Fruit fly (Drosophila melanogaster) whole organism, embryonic: ENCODE data around the gene CG34269.

ENCODE experiments used
- Asciz ChIP-seq: fragments of 200-800 bp; sonication (Bioruptor generic); optimal IDR thresholded peaks from 2 replicates; lab custom pipeline; 2017; ENCODE audit warnings: missing biosample characterization, mild to moderate bottlenecking, missing genetic modification characterization, missing genetic modification reagents
- CG11456 ChIP-seq: fragments of 200-800 bp; sonication (Bioruptor generic); IDR thresholded peaks from 3 replicates; pipeline ENCODE4 v1.3.6; 2022; ENCODE audit warnings: missing biosample characterization, missing genetic modification characterization
- CG12155 ChIP-seq: fragments of 200-800 bp; sonication (Bioruptor generic); optimal IDR thresholded peaks from 3 replicates; lab custom pipeline; 2016; ENCODE audit warnings: missing biosample characterization, missing genetic modification characterization
- CG14710 ChIP-seq: fragments of 200-800 bp; sonication (Bioruptor generic); optimal IDR thresholded peaks from 3 replicates; lab custom pipeline; 2019; ENCODE audit warnings: missing biosample characterization, mild to moderate bottlenecking, missing genetic modification characterization, moderate library complexity
- CG15073 ChIP-seq: fragments of 200-800 bp; sonication (Bioruptor generic); optimal IDR thresholded peaks from 2 replicates; lab custom pipeline; 2016; ENCODE audit warnings: missing biosample characterization, missing genetic modification characterization
- CG16779 ChIP-seq: fragments of 200-800 bp; sonication (Bioruptor generic); IDR thresholded peaks from 2 replicates; pipeline ENCODE4 v1.3.6; 2022; ENCODE audit warnings: missing biosample characterization, missing genetic modification characterization
- CG16863 ChIP-seq: fragments of 200-800 bp; sonication (Bioruptor generic); optimal IDR thresholded peaks from 3 replicates; lab custom pipeline; 2016; ENCODE audit warnings: missing biosample characterization, missing genetic modification characterization
- CG17359 ChIP-seq: fragments of 200-800 bp; sonication (Bioruptor generic); optimal IDR thresholded peaks from 3 replicates; lab custom pipeline; 2018; ENCODE audit warnings: missing biosample characterization, mild to moderate bottlenecking, missing genetic modification characterization, moderate library complexity
- CG3065 ChIP-seq: fragments of 200-800 bp; sonication (Bioruptor generic); optimal IDR thresholded peaks from 2 replicates; lab custom pipeline; 2016; ENCODE audit warnings: missing biosample characterization, missing genetic modification characterization
- CG3726 ChIP-seq: fragments of 200-800 bp; sonication (Bioruptor generic); IDR thresholded peaks from 3 replicates; pipeline ENCODE4, ENCODE4 v1.3.6; 2022; ENCODE audit warnings: missing biosample characterization, missing genetic modification characterization
- CG3995 ChIP-seq: fragments of 200-800 bp; sonication (Bioruptor generic); optimal IDR thresholded peaks from 3 replicates; lab custom pipeline; 2016; ENCODE audit warnings: missing biosample characterization, missing genetic modification characterization
- CG4730 ChIP-seq: fragments of 200-800 bp; sonication (Bioruptor generic); IDR thresholded peaks from 2 replicates; pipeline ENCODE4 v1.3.6; 2022; ENCODE audit warnings: missing biosample characterization, missing genetic modification characterization
- CG6689 ChIP-seq: fragments of 200-800 bp; sonication (Bioruptor generic); IDR thresholded peaks from 2 replicates; pipeline ENCODE4 v1.3.6; 2022; ENCODE audit warnings: missing biosample characterization, missing genetic modification characterization
- CG6813 ChIP-seq: fragments of 200-800 bp; sonication (Bioruptor generic); optimal IDR thresholded peaks from 2 replicates; lab custom pipeline; 2017; ENCODE audit warnings: missing biosample characterization, missing genetic modification characterization, mild to moderate bottlenecking, moderate library complexity, missing genetic modification reagents
- CG7556 ChIP-seq: fragments of 200-800 bp; sonication (Bioruptor generic); optimal IDR thresholded peaks from 2 replicates; lab custom pipeline; 2017; ENCODE audit warnings: missing biosample characterization, mild to moderate bottlenecking, missing genetic modification characterization
- CG9215 ChIP-seq: fragments of 200-800 bp; sonication (Bioruptor generic); IDR thresholded peaks from 2 replicates; pipeline ENCODE4 v1.3.6; 2022; ENCODE audit warnings: missing biosample characterization, missing genetic modification characterization
- Deaf1 ChIP-seq: fragments of 200-800 bp; optimal IDR thresholded peaks from 3 replicates; lab custom pipeline; 2019; ENCODE audit warnings: missing biosample characterization, mild to moderate bottlenecking, missing genetic modification characterization, moderate library complexity
- Dref ChIP-seq: fragments of 200-800 bp; sonication (Bioruptor generic); IDR thresholded peaks from 2 replicates; pipeline ENCODE4 v1.3.6; 2022; ENCODE audit warnings: missing biosample characterization, missing genetic modification characterization
- E2f1 ChIP-seq: fragments of 200-800 bp; sonication (Bioruptor generic); IDR thresholded peaks from 2 replicates; pipeline ENCODE4 v1.3.6; 2022; ENCODE audit warnings: missing biosample characterization, missing genetic modification characterization
- Gug ChIP-seq: fragments of 200-800 bp; sonication (Bioruptor generic); IDR thresholded peaks from 4 replicates; pipeline ENCODE4 v1.3.6; 2022; ENCODE audit warnings: missing biosample characterization, missing genetic modification characterization
- H15 ChIP-seq: fragments of 200-800 bp; sonication (Bioruptor generic); IDR thresholded peaks from 3 replicates; pipeline ENCODE4 v1.3.6; 2022; ENCODE audit warnings: missing biosample characterization, missing genetic modification characterization
- Hsf ChIP-seq: fragments of 200-800 bp; sonication (Bioruptor generic); optimal IDR thresholded peaks from 3 replicates; lab custom pipeline; 2016; ENCODE audit warnings: missing biosample characterization, missing genetic modification characterization
- Kr ChIP-seq: fragments of 200-800 bp; sonication (Bioruptor generic); optimal IDR thresholded peaks from 2 replicates; lab custom pipeline; 2017; ENCODE audit warnings: missing biosample characterization, mild to moderate bottlenecking, missing genetic modification characterization
- Mrtf ChIP-seq: fragments of 200-800 bp; sonication (Bioruptor generic); IDR thresholded peaks from 3 replicates; pipeline ENCODE4 v1.3.6; 2022; ENCODE audit warnings: missing biosample characterization, missing genetic modification characterization
- Nf-YB ChIP-seq: fragments of 200-800 bp; sonication (Bioruptor generic); optimal IDR thresholded peaks from 3 replicates; lab custom pipeline; 2019; ENCODE audit warnings: missing biosample characterization, mild to moderate bottlenecking, missing genetic modification characterization, moderate library complexity
- Sry-β ChIP-seq: fragments of 200-800 bp; sonication (Bioruptor generic); optimal IDR thresholded peaks from 2 replicates; lab custom pipeline; 2018; ENCODE audit warnings: missing biosample characterization, mild to moderate bottlenecking, missing genetic modification characterization, moderate library complexity
- Usf ChIP-seq: fragments of 200-800 bp; sonication (Bioruptor generic); optimal IDR thresholded peaks from 2 replicates; lab custom pipeline; 2017; ENCODE audit warnings: missing genotype, missing biosample characterization, missing genetic modification characterization
- Xrp1 ChIP-seq: fragments of 200-800 bp; sonication (Bioruptor generic); IDR thresholded peaks from 2 replicates; pipeline ENCODE4 v1.3.6; 2022; ENCODE audit warnings: missing biosample characterization, missing genetic modification characterization
- aop ChIP-seq: fragments of 200-800 bp; sonication (Bioruptor generic); IDR thresholded peaks from 2 replicates; pipeline ENCODE4 v1.3.6; 2022; ENCODE audit warnings: missing biosample characterization, missing genetic modification characterization
- bsh ChIP-seq, 2 experiments: fragments of 200-800 bp; sonication (Bioruptor generic); optimal IDR thresholded peaks; 2 replicates each; lab custom pipeline; 2017 to 2018; ENCODE audit warnings: mild to moderate bottlenecking in 2 of 2, missing biosample characterization in 2 of 2, missing genetic modification characterization in 2 of 2, moderate library complexity in 1 of 2
- corto ChIP-seq: fragments of 200-800 bp; sonication (Bioruptor generic); optimal IDR thresholded peaks from 2 replicates; lab custom pipeline; 2016; ENCODE audit warnings: missing biosample characterization, mild to moderate bottlenecking, missing genetic modification characterization, moderate library complexity
- crc ChIP-seq: fragments of 200-800 bp; sonication (Bioruptor generic); optimal IDR thresholded peaks from 2 replicates; lab custom pipeline; 2016; ENCODE audit warnings: missing biosample characterization, missing genetic modification characterization
- croc ChIP-seq: fragments of 200-800 bp; sonication (Bioruptor generic); conservative IDR thresholded peaks from 3 replicates; pipeline ENCODE4 v1.3.6; 2022; ENCODE audit warnings: missing biosample characterization, missing genetic modification characterization
- dysf ChIP-seq: fragments of 200-800 bp; sonication (Bioruptor generic); IDR thresholded peaks from 3 replicates; pipeline ENCODE4 v1.3.6; 2022; ENCODE audit warnings: missing biosample characterization, missing genetic modification characterization
- ewg ChIP-seq: fragments of 200-800 bp; sonication (Bioruptor generic); optimal IDR thresholded peaks from 3 replicates; lab custom pipeline; 2017; ENCODE audit warnings: mild to moderate bottlenecking, missing biosample characterization, missing genetic modification reagents, missing genetic modification characterization
- fu2 ChIP-seq: fragments of 200-800 bp; sonication (Bioruptor generic); optimal IDR thresholded peaks from 2 replicates; lab custom pipeline; 2016; ENCODE audit warnings: missing biosample characterization, missing genetic modification characterization
- hb ChIP-seq: fragments of 200-800 bp; sonication (Bioruptor generic); IDR thresholded peaks from 3 replicates; pipeline ENCODE4 v1.3.6; 2022; ENCODE audit warnings: missing biosample characterization, missing genetic modification characterization; ENCODE audit not compliant: partially characterized antibody
- her ChIP-seq: fragments of 200-800 bp; sonication (Bioruptor generic); optimal IDR thresholded peaks from 2 replicates; lab custom pipeline; 2016; ENCODE audit warnings: missing biosample characterization, missing genetic modification characterization
- hkb ChIP-seq, 2 experiments: fragments of 200-800 bp in 1 of 2; fragments of >200 bp in 1 of 2; sonication (Bioruptor generic) in 1 of 2; IDR thresholded peaks in 1 of 2; optimal IDR thresholded peaks in 1 of 2; 2 replicates each; pipeline versions ENCODE4 v1.3.6 to Lab custom; 2017 to 2022; ENCODE audit warnings: missing biosample characterization in 1 of 2, missing genetic modification characterization in 1 of 2
- jigr1 ChIP-seq: fragments of 200-800 bp; sonication (Bioruptor generic); IDR thresholded peaks from 3 replicates; pipeline ENCODE4 v1.3.6; 2022; ENCODE audit warnings: missing biosample characterization, missing genetic modification characterization
- kay ChIP-seq: fragments of 200-800 bp; sonication (Bioruptor generic); optimal IDR thresholded peaks from 2 replicates; lab custom pipeline; 2016; ENCODE audit warnings: missing biosample characterization, missing genetic modification characterization
- peb ChIP-seq: fragments of 200-800 bp; sonication (Bioruptor generic); IDR thresholded peaks from 2 replicates; pipeline ENCODE4 v1.3.6; 2022; ENCODE audit warnings: missing biosample characterization, missing genetic modification characterization
- pros ChIP-seq: fragments of 200-800 bp; sonication (Bioruptor generic); optimal IDR thresholded peaks from 3 replicates; lab custom pipeline; 2019; ENCODE audit warnings: missing biosample characterization, mild to moderate bottlenecking, missing genetic modification characterization, moderate library complexity
- sc ChIP-seq, 3 experiments: fragments of >200 bp in 2 of 3; fragments of 200-800 bp in 1 of 3; sonication (Bioruptor generic) in 1 of 3; optimal IDR thresholded peaks; 2 replicates in 2 of 3; 3 replicates in 1 of 3; lab custom pipeline; 2017; ENCODE audit warnings: mild to moderate bottlenecking in 1 of 3, missing biosample characterization in 1 of 3, missing genetic modification characterization in 1 of 3, missing genetic modification reagents in 1 of 3
- seq ChIP-seq: fragments of 200-800 bp; sonication (Bioruptor generic); IDR thresholded peaks from 2 replicates; pipeline ENCODE4 v1.3.6; 2022; ENCODE audit warnings: missing biosample characterization, missing genetic modification characterization
- slou ChIP-seq: fragments of 200-800 bp; sonication (Bioruptor generic); optimal IDR thresholded peaks from 3 replicates; lab custom pipeline; 2016; ENCODE audit warnings: missing biosample characterization, missing genetic modification characterization
- stc ChIP-seq: fragments of 200-800 bp; sonication (Bioruptor generic); IDR thresholded peaks from 2 replicates; pipeline ENCODE4 v1.3.6; 2022; ENCODE audit warnings: missing biosample characterization, missing genetic modification characterization
- unpg ChIP-seq: fragments of 200-800 bp; sonication (Bioruptor generic); optimal IDR thresholded peaks from 3 replicates; lab custom pipeline; 2018; ENCODE audit warnings: missing biosample characterization, mild to moderate bottlenecking, missing genetic modification characterization, moderate library complexity
- zen2 ChIP-seq: fragments of 200-800 bp; sonication (Bioruptor generic); IDR thresholded peaks from 3 replicates; pipeline ENCODE4 v1.3.6; 2022; ENCODE audit warnings: missing biosample characterization, missing genetic modification characterization; ENCODE audit not compliant: partially characterized antibody

CG34269 gene

DNA sequence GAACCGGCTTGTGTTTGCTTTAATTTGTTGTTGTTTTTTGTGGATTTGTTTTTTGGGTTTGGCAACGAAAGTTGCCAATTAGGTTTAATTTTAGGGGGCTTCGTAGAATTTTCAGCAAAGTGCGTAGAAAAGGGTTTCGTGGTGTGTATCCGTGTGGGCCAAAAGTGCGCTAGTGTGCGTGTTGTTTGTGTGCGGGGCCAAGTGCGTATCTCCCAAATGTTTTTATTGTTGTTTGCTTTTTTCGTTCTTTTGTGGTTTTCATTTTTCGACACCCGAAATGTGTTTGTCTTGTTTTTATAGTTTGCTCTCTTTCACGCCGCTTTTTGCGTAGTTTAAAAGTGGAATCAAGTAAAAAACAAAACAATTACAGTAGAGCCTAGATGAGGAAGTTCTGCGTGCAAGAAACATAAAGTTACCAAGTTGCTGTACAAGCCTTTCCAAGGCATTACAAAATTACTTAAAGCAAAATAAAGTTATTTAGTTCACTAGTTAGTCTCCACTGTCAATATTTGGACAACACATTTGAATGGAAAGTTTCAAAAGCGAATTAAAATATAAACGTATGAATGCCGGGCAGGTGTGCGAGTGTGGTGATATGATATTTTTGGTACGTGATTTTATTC lies 18.8 kb downstream of the CG34269 start (continued):
- TF ChIP-seq Usf (GFP tag; lab: Kevin White, UChicago) (peak; percentile 65), seq (GFP tag; lab: Robert Waterston, UW) (peak; percentile 71), Sry-β (GFP tag; lab: Kevin White, UChicago) (no peak), her (GFP tag; lab: Kevin White, UChicago) (peak; percentile 85), CG14710 (tag; lab: Kevin White, UChicago) (no peak), CG3065 (GFP tag; lab: Kevin White, UChicago) (no peak), corto (GFP tag; lab: Kevin White, UChicago) (no peak), unpg (GFP tag; lab: Kevin White, UChicago) (peak; percentile 70), CG12155 (peak; percentile 86), slou (GFP tag; lab: Kevin White, UChicago) (peak; percentile 45), Deaf1 (tag; lab: Kevin White, UChicago) (peak; percentile 36), Xrp1 (peak; percentile 56; the same call in 1 of the 2 replicates), crc (GFP tag; lab: Kevin White, UChicago) (peak; percentile 84), ewg (GFP tag; lab: Kevin White, UChicago) (no peak), CG17359 (tag; lab: Kevin White, UChicago) (peak; percentile 68), Gug (peak; percentile 92), CG16863 (no peak), Dref (GFP tag; lab: Robert Waterston, UW) (peak; percentile 40), hb (GFP tag; lab: Robert Waterston, UW) (no peak), fu2 (peak; percentile 91), CG4730 (GFP tag; lab: Robert Waterston, UW) (peak; percentile 67; the same call in 1 of the 2 replicates), H15 (peak; percentile 76; the same call in 2 of the 3 replicates), stc (GFP tag; lab: Robert Waterston, UW) (peak; percentile 70), CG15073 (no peak), Nf-YB (GFP tag; lab: Kevin White, UChicago) (peak; percentile 13), croc (GFP tag; lab: Robert Waterston, UW) (no peak), sc (optimal IDR thresholded peaks at IDR 0.05; lab: Kevin White, UChicago) (no peak), sc (GFP tag; optimal IDR thresholded peaks at IDR 0.05; lab: Kevin White, UChicago) (no peak), zen2 (GFP tag; lab: Robert Waterston, UW) (no peak), CG3726 (no peak), CG7556 (GFP tag; lab: Kevin White, UChicago) (peak; percentile 70), CG16779 (GFP tag; lab: Robert Waterston, UW) (peak; percentile 92), peb (GFP tag; lab: Robert Waterston, UW) (peak; percentile 35; the same call in 1 of the 2 replicates), Hsf (GFP tag; lab: Kevin White, UChicago) (peak; percentile 84), CG6813 (GFP tag; lab: Kevin White, UChicago) (peak; percentile 83), jigr1 (GFP tag; lab: Robert Waterston, UW) (peak; percentile 40; the same call in 1 of the 3 replicates), kay (GFP tag; lab: Kevin White, UChicago) (peak; percentile 46), Asciz (no peak), CG9215 (GFP tag; lab: Robert Waterston, UW) (peak; percentile 92), CG11456 (GFP tag; lab: Robert Waterston, UW) (peak; percentile 93), Mrtf (peak; percentile 70; the same call in 2 of the 3 replicates), hkb (optimal IDR thresholded peaks at IDR 0.05; lab: Kevin White, UChicago) (no peak), hkb (GFP tag; IDR thresholded peaks at IDR 0.05; lab: Robert Waterston, UW) (peak; percentile 61), pros (GFP tag; lab: Kevin White, UChicago) (no peak), dysf (GFP tag; lab: Robert Waterston, UW) (peak; percentile 89), bsh (GFP tag; optimal IDR thresholded peaks at IDR 0.05; lab: Kevin White, UChicago) (peak in 1 of 2 experiments; percentile 28), Kr (GFP tag; lab: Kevin White, UChicago) (no peak), CG6689 (peak; percentile 74), CG3995 (GFP tag; lab: Kevin White, UChicago) (peak; percentile 68), aop (GFP tag; lab: Robert Waterston, UW) (no peak), E2f1 (peak; percentile 81)
